Worm (Caenorhabditis elegans): Measurements from ENCODE around the gene F35D2.3.
A peak's percentile ranks its signal among the peaks of the same experiment; 100 is the strongest.

F35D2.3 gene

ce11 chrII:7588295-7588694 is 17.9 kb downstream of the F35D2.3 start:
- TF ChIP-seq dve-1 (tag; optimal IDR thresholded peaks at IDR 0.05), result no peak
- TF ChIP-seq ceh-31 (tag; optimal IDR thresholded peaks at IDR 0.05), result peak; percentile 1

DNA sequence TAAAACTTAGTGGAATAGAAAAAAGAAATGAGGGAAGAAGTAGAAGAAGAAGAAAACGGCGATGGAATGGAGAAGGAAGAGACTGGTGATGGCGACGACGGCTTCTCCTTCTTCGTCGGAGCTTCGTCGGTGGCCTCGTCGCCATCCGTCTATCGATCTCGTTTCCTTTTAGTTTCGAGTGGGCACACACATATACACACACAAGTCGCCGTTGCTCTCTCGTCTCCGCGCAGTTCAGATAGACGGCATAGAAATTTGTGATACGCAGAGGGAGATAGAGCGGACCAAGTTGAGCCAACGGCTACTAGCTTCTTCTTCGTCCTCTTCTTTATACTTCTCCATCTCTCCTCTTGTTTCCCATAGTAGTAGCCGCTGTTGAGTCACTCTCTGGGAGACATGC is 22.8 kb downstream of the F35D2.3 start:
- TF ChIP-seq F13H6.1 (tag; optimal IDR thresholded peaks at IDR 0.05) (peak; percentile 24), ceh-48 (tag; optimal IDR thresholded peaks at IDR 0.05) (peak; percentile 74), nfya-1 (tag; optimal IDR thresholded peaks at IDR 0.05) (peak; percentile 12), ref-2 (tag; optimal IDR thresholded peaks at IDR 0.05) (no peak), ttx-3 (tag; optimal IDR thresholded peaks at IDR 0.05) (no peak), tbx-2 (tag; optimal IDR thresholded peaks at IDR 0.05) (peak; percentile 36), ceh-34 (tag; optimal IDR thresholded peaks at IDR 0.05) (peak; percentile 1), ceh-30 (tag; optimal IDR thresholded peaks at IDR 0.05) (no peak), pat-9 (tag; optimal IDR thresholded peaks at IDR 0.05) (no peak), odd-2 (tag; optimal IDR thresholded peaks at IDR 0.05) (no peak), rnt-1 (tag; optimal IDR thresholded peaks at IDR 0.05) (no peak), ceh-31 (tag; optimal IDR thresholded peaks at IDR 0.05) (peak; percentile 73), unc-42 (tag; optimal IDR thresholded peaks at IDR 0.05) (peak; percentile 28)

DNA sequence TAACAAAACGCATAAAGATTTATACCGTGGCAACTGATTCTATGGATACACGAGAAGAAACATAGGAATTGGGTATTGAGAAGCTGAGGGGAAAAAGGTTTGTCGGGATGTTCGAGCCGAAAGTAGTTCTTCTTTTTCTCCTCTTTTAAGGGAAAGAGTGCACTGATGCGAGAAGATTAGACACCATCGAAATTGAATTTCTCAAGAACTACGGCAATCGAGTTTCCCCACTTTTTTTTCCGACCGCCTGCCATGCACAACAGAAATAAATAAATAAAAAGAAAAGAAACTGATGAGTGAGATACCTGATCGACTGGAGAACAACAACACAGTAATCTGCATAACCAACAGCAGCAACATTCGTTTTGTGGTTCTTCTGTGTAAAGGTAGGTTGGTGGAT is 23.9 kb downstream of the F35D2.3 start:
- TF ChIP-seq pax-1 (tag; optimal IDR thresholded peaks at IDR 0.05) (no peak), unc-42 (tag; optimal IDR thresholded peaks at IDR 0.05) (peak; percentile 84)

DNA sequence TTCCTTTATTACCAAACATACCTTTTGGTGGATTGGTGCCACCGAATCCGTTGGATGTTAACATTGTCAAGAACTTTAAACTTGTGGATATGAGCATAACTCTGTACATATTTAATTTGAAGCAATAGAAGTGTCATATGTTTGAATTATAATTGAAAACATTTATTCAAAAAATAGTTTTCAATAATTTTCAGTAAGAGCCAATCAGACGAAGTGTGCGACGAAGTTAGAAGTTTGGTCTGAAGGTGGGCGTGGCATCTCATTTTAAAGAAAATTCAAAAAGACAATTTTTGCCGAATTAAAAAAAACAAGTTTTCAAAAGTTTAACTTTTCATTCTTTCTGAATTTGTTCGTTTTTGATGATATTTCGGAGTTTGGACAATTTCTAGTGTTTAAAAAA is 24.4 kb downstream of the F35D2.3 start, which contains the start of gene syd-1:
syd-1 (minus strand) TSS at position 101 of the 400 bp plus-strand sequence.
- no peak for TF ChIP-seq ceh-18 (tag; optimal IDR thresholded peaks at IDR 0.05)
- no peak for TF ChIP-seq fkh-10 (GFP tag; optimal IDR thresholded peaks at IDR 0.05)
- TF ChIP-seq madf-2 (tag; optimal IDR thresholded peaks at IDR 0.05), result no peak
- no peak for TF ChIP-seq ceh-9 (tag; optimal IDR thresholded peaks at IDR 0.05)
- TF ChIP-seq unc-3 (GFP tag; conservative IDR thresholded peaks at IDR 0.05), result no peak
- TF ChIP-seq unc-3 (tag; optimal IDR thresholded peaks at IDR 0.05), result no peak
- TF ChIP-seq ztf-16 (tag; optimal IDR thresholded peaks at IDR 0.05), result no peak

DNA sequence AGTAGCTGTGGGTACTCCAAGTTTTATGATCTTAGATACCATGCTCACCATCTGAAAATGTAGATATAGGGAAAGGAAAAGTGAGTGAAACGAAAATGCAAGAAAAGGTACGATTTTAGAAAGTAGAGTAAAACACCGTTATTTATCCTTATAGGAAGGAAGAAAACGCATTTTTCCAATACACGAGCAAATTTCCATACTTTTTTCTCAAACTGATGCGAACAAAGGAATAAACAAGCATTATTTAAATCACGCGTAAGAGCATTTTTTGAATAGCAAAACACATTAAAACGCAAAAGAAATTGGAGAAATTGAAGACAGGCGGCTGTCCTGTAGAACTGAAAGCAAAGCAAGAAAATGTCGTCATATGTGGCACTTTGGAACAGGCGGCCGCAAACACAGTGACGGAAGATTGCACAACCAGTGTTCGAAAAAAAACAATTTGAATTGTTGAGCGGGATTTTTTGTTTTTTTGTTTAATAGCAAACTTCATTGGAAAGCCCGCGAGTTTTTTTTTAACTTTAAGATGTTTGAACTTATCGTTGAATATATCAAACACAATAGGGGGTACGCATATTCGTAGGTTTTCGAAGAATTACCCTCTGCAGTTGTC is 28.4 kb downstream of the F35D2.3 start, which contains the start of gene pgam-5:
pgam-5 (minus strand) TSS at position 51 of the 613 bp plus-strand sequence.
- no peak for TF ChIP-seq ceh-34 (tag; optimal IDR thresholded peaks at IDR 0.05)
- no peak for TF ChIP-seq odd-2 (tag; optimal IDR thresholded peaks at IDR 0.05)
- TF ChIP-seq che-1 (tag; optimal IDR thresholded peaks at IDR 0.05), result no peak
- no peak for TF ChIP-seq ceh-22 (tag; optimal IDR thresholded peaks at IDR 0.05)
- no peak for TF ChIP-seq lim-6 (tag; optimal IDR thresholded peaks at IDR 0.05)
- no peak for TF ChIP-seq C38D4.7 (GFP tag; optimal IDR thresholded peaks at IDR 0.05)
- no peak for TF ChIP-seq ttx-3 (tag; optimal IDR thresholded peaks at IDR 0.05)
- TF ChIP-seq ets-4 (tag; optimal IDR thresholded peaks at IDR 0.05), result no peak
- TF ChIP-seq ceh-30 (tag; optimal IDR thresholded peaks at IDR 0.05), result no peak
- no peak for TF ChIP-seq eyg-1 (tag; optimal IDR thresholded peaks at IDR 0.05)
- no peak for TF ChIP-seq unc-86 (tag; optimal IDR thresholded peaks at IDR 0.05)

DNA sequence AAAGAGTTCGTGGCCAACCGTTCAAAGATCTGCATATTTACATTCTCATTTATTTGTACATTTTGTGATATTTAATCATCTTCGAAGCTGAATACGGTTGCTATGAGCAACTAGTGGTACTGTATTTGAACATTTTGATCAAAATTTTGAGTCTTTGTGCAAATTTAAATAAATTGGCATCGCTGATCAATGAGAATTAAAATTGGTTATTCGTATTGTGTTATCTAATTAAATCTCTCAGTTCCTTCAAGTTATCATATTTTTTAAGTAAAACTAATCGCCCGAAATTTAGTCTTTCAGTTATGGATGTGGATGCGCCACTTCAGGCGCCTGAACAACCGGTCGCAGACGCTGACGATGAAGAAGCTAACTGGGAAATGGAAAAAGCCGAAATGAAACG is 29.0 kb downstream of the F35D2.3 start, which contains the start of gene npp-21:
npp-21 (plus strand) TSS at position 301 of the 400 bp plus-strand sequence.
- TF ChIP-seq K02D7.2 (tag; optimal IDR thresholded peaks at IDR 0.05) (no peak), F13H6.1 (tag; optimal IDR thresholded peaks at IDR 0.05) (no peak), ceh-45 (GFP tag; IDR thresholded peaks at IDR 0.05) (no peak), pax-1 (tag; optimal IDR thresholded peaks at IDR 0.05) (no peak), nhr-11 (tag; optimal IDR thresholded peaks at IDR 0.05) (no peak), ttx-3 (tag; optimal IDR thresholded peaks at IDR 0.05) (no peak), pqm-1 (tag; optimal IDR thresholded peaks at IDR 0.05) (no peak), ceh-14 (tag; optimal IDR thresholded peaks at IDR 0.05) (no peak), lin-11 (tag; optimal IDR thresholded peaks at IDR 0.05) (no peak), che-1 (tag; optimal IDR thresholded peaks at IDR 0.05) (no peak), elt-4 (tag; optimal IDR thresholded peaks at IDR 0.05) (no peak)

Data from whole organism, late embryonic.